Worm (Caenorhabditis elegans) whole organism, L2 larva: ENCODE data around the gene tmem-184.

Experiments used
- C34F6.9 ChIP-seq: fragments of 150-350 bp; optimal IDR thresholded peaks from 2 replicates; lab custom pipeline; 2014; ENCODE audit warnings: missing biosample characterization, missing genetic modification characterization
- F13H6.1 ChIP-seq: sonication (generic microtip); optimal IDR thresholded peaks from 2 replicates; lab custom pipeline; 2016; ENCODE audit warnings: missing genetic modification characterization, missing compliant biosample characterization
- R02D3.7 ChIP-seq: fragments of 150-350 bp; optimal IDR thresholded peaks from 2 replicates; lab custom pipeline; 2014; ENCODE audit warnings: missing biosample characterization, missing genetic modification characterization
- Y55F3AM.14 ChIP-seq: fragments of 200-800 bp; sonication (Bioruptor generic); optimal IDR thresholded peaks from 2 replicates; lab custom pipeline; 2018; ENCODE audit warnings: mild to moderate bottlenecking, missing genetic modification characterization, missing compliant biosample characterization
- ZK546.5 ChIP-seq: sonication (generic microtip); optimal IDR thresholded peaks from 2 replicates; lab custom pipeline; 2017; ENCODE audit warnings: missing biosample characterization, missing genetic modification characterization
- alr-1 ChIP-seq: fragments of 150-350 bp; optimal IDR thresholded peaks from 2 replicates; lab custom pipeline; 2014; ENCODE audit warnings: missing biosample characterization, missing genetic modification characterization
- aly-2 ChIP-seq: fragments of 150-350 bp; optimal IDR thresholded peaks from 2 replicates; lab custom pipeline; 2014; ENCODE audit warnings: missing biosample characterization, missing genetic modification characterization
- ama-1 ChIP-seq: fragments of 150-350 bp; optimal IDR thresholded peaks from 2 replicates; lab custom pipeline; 2018; ENCODE audit warnings: inconsistent platforms
- blmp-1 ChIP-seq: sonication (generic microtip); optimal IDR thresholded peaks from 2 replicates; lab custom pipeline; 2017; ENCODE audit warnings: missing genetic modification characterization, mild to moderate bottlenecking, missing compliant biosample characterization, antibody characterized with exemption, moderate library complexity; ENCODE audit not compliant: insufficient read depth
- ceh-16 ChIP-seq: fragments of 150-350 bp; optimal IDR thresholded peaks from 2 replicates; lab custom pipeline; 2014; ENCODE audit warnings: missing biosample characterization, missing genetic modification characterization
- ceh-82 ChIP-seq: fragments of 150-350 bp; optimal IDR thresholded peaks from 2 replicates; lab custom pipeline; 2014; ENCODE audit warnings: missing biosample characterization, missing genetic modification characterization
- crh-2 ChIP-seq: sonication (generic microtip); optimal IDR thresholded peaks from 2 replicates; lab custom pipeline; 2017; ENCODE audit warnings: missing biosample characterization, missing genetic modification characterization
- dmd-4 ChIP-seq: sonication (generic microtip); optimal IDR thresholded peaks from 2 replicates; lab custom pipeline; 2017; ENCODE audit warnings: missing biosample characterization, missing genetic modification characterization
- egl-27 ChIP-seq: sonication (generic microtip); optimal IDR thresholded peaks from 3 replicates; lab custom pipeline; 2017; ENCODE audit warnings: missing biosample characterization, missing genetic modification reagents, missing genetic modification characterization
- elt-3 ChIP-seq: sonication (generic microtip); optimal IDR thresholded peaks from 2 replicates; lab custom pipeline; 2017; ENCODE audit warnings: missing biosample characterization, missing genetic modification characterization
- fos-1 ChIP-seq: fragments of 150-350 bp; optimal IDR thresholded peaks from 2 replicates; lab custom pipeline; 2014; ENCODE audit warnings: missing biosample characterization, missing genetic modification characterization
- gmeb-1 ChIP-seq: fragments of 150-350 bp; optimal IDR thresholded peaks from 2 replicates; lab custom pipeline; 2014; ENCODE audit warnings: missing biosample characterization, missing genetic modification characterization
- lin-11 ChIP-seq: fragments of 150-350 bp; sonication (generic microtip); optimal IDR thresholded peaks from 2 replicates; lab custom pipeline; 2014; ENCODE audit warnings: missing biosample characterization, missing genetic modification characterization, inconsistent platforms, mixed read lengths
- lin-39 ChIP-seq: fragments of 150-350 bp; optimal IDR thresholded peaks from 2 replicates; lab custom pipeline; 2014; ENCODE audit warnings: missing biosample characterization, missing genetic modification reagents, missing genetic modification characterization
- lsy-2 ChIP-seq, 2 experiments: fragments of 150-350 bp in 1 of 2; sonication (generic microtip) in 1 of 2; optimal IDR thresholded peaks; 2 replicates each; lab custom pipeline; 2014 to 2017; ENCODE audit warnings: missing biosample characterization in 2 of 2, missing genetic modification characterization in 2 of 2
- mab-5 ChIP-seq: fragments of 150-350 bp; optimal IDR thresholded peaks from 2 replicates; lab custom pipeline; 2014; ENCODE audit warnings: missing biosample characterization, missing genetic modification characterization
- mbf-1 ChIP-seq: sonication (generic microtip); optimal IDR thresholded peaks from 2 replicates; lab custom pipeline; 2017; ENCODE audit warnings: missing biosample characterization, missing genetic modification characterization
- nhr-10 ChIP-seq: sonication (generic microtip); optimal IDR thresholded peaks from 2 replicates; lab custom pipeline; 2017; ENCODE audit warnings: missing biosample characterization, missing genetic modification characterization
- nhr-12 ChIP-seq: fragments of 150-350 bp; optimal IDR thresholded peaks from 2 replicates; lab custom pipeline; 2014; ENCODE audit warnings: missing biosample characterization, missing genetic modification characterization
- nhr-129 ChIP-seq: fragments of 150-350 bp; optimal IDR thresholded peaks from 2 replicates; lab custom pipeline; 2014; ENCODE audit warnings: missing biosample characterization, missing genetic modification characterization
- nhr-21 ChIP-seq: fragments of 150-350 bp; optimal IDR thresholded peaks from 2 replicates; lab custom pipeline; 2014; ENCODE audit warnings: missing biosample characterization, missing genetic modification characterization
- nhr-237 ChIP-seq: fragments of 150-350 bp; optimal IDR thresholded peaks from 2 replicates; lab custom pipeline; 2014; ENCODE audit warnings: missing biosample characterization, missing genetic modification characterization
- nhr-6 ChIP-seq: fragments of 150-350 bp; optimal IDR thresholded peaks from 2 replicates; lab custom pipeline; 2014; ENCODE audit warnings: missing biosample characterization, missing genetic modification characterization
- nhr-77 ChIP-seq: fragments of 150-350 bp; optimal IDR thresholded peaks from 2 replicates; lab custom pipeline; 2014; ENCODE audit warnings: missing biosample characterization, missing genetic modification characterization
- peb-1 ChIP-seq: fragments of 150-350 bp; optimal IDR thresholded peaks from 2 replicates; lab custom pipeline; 2014; ENCODE audit warnings: missing biosample characterization, missing genetic modification characterization
- sem-4 ChIP-seq: fragments of 150-350 bp; optimal IDR thresholded peaks from 2 replicates; lab custom pipeline; 2014; ENCODE audit warnings: missing biosample characterization, missing genetic modification reagents, missing genetic modification characterization
- sma-3 ChIP-seq: sonication (generic microtip); optimal IDR thresholded peaks from 2 replicates; lab custom pipeline; 2016; ENCODE audit warnings: missing genetic modification reagents, missing genetic modification characterization, missing compliant biosample characterization
- snpc-4 ChIP-seq: fragments of 150-350 bp; optimal IDR thresholded peaks from 2 replicates; lab custom pipeline; 2014; ENCODE audit warnings: missing biosample characterization, missing genetic modification characterization
- unc-55 ChIP-seq: fragments of 150-350 bp; sonication (generic microtip); optimal IDR thresholded peaks from 3 replicates; lab custom pipeline; 2014; ENCODE audit warnings: missing biosample characterization, missing genetic modification reagents, missing genetic modification characterization
- unc-62 ChIP-seq: fragments of 150-350 bp; optimal IDR thresholded peaks from 2 replicates; lab custom pipeline; 2014; ENCODE audit warnings: missing biosample characterization, missing genetic modification reagents, missing genetic modification characterization
- zag-1 ChIP-seq: fragments of 150-350 bp; optimal IDR thresholded peaks from 2 replicates; lab custom pipeline; 2014; ENCODE audit warnings: missing biosample characterization, missing genetic modification characterization
- ztf-1 ChIP-seq: fragments of 200-800 bp; sonication (Bioruptor generic); conservative IDR thresholded peaks from 2 replicates; pipeline ENCODE4 v1.3.6; 2022; ENCODE audit warnings: missing genetic modification characterization, missing compliant biosample characterization
- ztf-11 ChIP-seq: sonication (generic microtip); optimal IDR thresholded peaks from 2 replicates; lab custom pipeline; 2017; ENCODE audit warnings: missing biosample characterization, missing genetic modification characterization
- ztf-4 ChIP-seq: fragments of 150-350 bp; optimal IDR thresholded peaks from 2 replicates; lab custom pipeline; 2014; ENCODE audit warnings: missing biosample characterization, missing genetic modification characterization

The tmem-184 gene

DNA sequence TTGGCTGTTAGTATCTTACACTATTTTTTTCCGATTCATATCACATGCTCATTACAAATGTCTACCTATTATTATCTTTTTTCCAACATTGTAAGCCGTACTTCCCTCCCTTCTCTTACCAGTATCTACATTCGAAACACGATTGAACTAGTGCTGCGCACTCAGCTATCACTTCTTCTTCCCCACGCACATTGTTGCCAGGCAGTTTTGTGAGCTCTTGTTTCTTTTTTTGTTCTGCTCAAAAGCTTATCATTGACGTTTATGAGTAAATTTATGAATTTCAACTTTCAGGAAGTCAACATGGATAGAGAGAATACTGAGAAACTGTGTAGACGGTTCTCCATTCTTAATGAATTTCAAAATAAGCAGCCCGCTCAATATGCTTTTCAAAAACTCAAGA is 14.4 kb upstream of the tmem-184 start, which contains the start of gene F33C8.2:
Gene F33C8.2, plus strand, starts transcription at position 301 of the 400 bp plus-strand sequence.
- no peak for TF ChIP-seq Y55F3AM.14 (GFP tag; lab: Kevin White, UChicago)
- no peak for TF ChIP-seq snpc-4 (tag; lab: Kevin White, UChicago)
- TF ChIP-seq gmeb-1 (tag; lab: Kevin White, UChicago), result no peak
- TF ChIP-seq ztf-11 (tag; lab: Kevin White, UChicago), result no peak
- TF ChIP-seq egl-27 (tag; lab: Kevin White, UChicago), result no peak
- no peak for TF ChIP-seq ama-1 (lab: Kevin White, UChicago)
- no peak for TF ChIP-seq mbf-1 (tag; lab: Kevin White, UChicago)
- no peak for TF ChIP-seq nhr-21
- no peak for TF ChIP-seq dmd-4
- TF ChIP-seq crh-2 (tag; lab: Kevin White, UChicago), result no peak
- no peak for TF ChIP-seq nhr-237 (tag; lab: Kevin White, UChicago)

DNA sequence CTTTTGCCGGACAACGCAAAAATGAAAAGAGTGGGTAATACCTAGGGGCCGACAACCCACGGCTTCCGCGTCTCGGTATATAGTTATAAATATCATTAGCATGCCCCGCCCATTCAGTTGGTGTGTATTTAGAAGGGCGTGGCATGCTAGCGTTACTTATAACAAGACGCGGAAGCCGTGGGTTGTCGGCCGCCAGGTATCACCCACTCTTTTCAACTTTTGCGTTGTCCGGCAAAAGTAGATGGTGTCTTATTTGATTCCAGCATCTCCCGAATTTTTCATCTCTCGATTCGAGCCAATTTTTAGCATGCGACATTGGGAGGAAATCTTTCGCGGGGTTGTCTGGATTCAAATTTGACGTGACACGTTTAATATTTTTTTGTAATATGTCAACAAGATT is 11.1 kb upstream of the tmem-184 start:
- TF ChIP-seq dmd-4, result no peak
- no peak for TF ChIP-seq unc-62 (GFP tag; lab: Kevin White, UChicago)

DNA sequence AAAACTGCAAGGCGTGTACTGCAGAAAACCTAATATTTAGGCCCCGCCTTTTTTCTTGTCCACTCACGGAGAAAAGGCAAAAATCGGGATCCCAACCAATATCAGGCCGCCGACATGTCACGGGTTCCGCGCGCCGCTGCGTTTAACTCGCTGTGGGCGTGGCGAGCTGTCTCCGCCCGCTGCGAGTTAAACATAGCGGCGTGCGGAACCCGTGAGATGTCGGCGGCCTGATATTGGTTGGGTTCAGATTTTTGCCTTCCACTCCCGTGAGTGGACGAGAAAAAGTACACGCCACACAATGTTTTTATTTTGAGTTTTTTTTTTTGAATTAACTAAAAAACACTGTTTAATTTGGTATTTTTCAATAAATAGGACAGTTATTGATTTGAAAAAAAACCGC is 8.8 kb upstream of the tmem-184 start:
- TF ChIP-seq snpc-4 (tag; lab: Kevin White, UChicago) (peak; percentile 5), sma-3 (GFP tag; lab: Kevin White, UChicago) (no peak)

DNA sequence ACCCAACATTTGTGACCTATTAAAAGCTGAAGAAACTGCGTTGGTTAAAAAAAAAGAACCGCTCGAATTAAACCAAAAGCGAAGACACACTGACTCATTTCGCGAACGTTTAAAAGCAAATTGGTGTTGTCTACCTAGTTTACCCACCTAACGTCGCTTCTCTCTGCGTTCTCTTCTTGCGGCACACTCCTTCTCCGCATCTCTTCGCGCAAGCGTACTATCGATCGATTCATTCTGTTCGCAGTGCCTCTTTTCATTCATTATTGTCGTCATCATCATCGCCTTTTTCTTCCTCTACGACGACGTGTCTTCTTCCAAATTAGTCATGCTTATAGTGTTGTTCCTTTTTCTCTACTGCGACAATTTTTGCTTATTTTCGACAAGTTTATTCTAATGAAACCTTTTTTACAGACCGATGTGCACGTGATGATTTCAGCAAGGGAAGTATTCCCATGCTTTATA is 4.5 kb upstream of the tmem-184 start, which contains the start of gene atrn-1:
Gene atrn-1, plus strand, starts transcription at position 412 of the 462 bp plus-strand sequence.
- no peak for TF ChIP-seq peb-1 (tag; lab: Kevin White, UChicago)
- TF ChIP-seq C34F6.9, result peak; percentile 64
- TF ChIP-seq crh-2 (tag; lab: Kevin White, UChicago), result peak; percentile 11
- no peak for TF ChIP-seq R02D3.7 (tag; lab: Kevin White, UChicago)
- TF ChIP-seq unc-55 (GFP tag; lab: Kevin White, UChicago), result peak; percentile 14
- no peak for TF ChIP-seq zag-1 (tag; lab: Kevin White, UChicago)
- no peak for TF ChIP-seq nhr-10
- TF ChIP-seq nhr-129 (tag; lab: Kevin White, UChicago), result peak; percentile 8
- TF ChIP-seq sem-4 (tag; lab: Kevin White, UChicago), result peak; percentile 17
- no peak for TF ChIP-seq ztf-1
- peak; percentile 20 for TF ChIP-seq sma-3 (GFP tag; lab: Kevin White, UChicago)
- TF ChIP-seq fos-1 (tag; lab: Kevin White, UChicago), result peak; percentile 54
- TF ChIP-seq F13H6.1 (tag; lab: Kevin White, UChicago), result no peak
- no peak for TF ChIP-seq elt-3
- TF ChIP-seq, all 48 proteins: peak for 7

DNA sequence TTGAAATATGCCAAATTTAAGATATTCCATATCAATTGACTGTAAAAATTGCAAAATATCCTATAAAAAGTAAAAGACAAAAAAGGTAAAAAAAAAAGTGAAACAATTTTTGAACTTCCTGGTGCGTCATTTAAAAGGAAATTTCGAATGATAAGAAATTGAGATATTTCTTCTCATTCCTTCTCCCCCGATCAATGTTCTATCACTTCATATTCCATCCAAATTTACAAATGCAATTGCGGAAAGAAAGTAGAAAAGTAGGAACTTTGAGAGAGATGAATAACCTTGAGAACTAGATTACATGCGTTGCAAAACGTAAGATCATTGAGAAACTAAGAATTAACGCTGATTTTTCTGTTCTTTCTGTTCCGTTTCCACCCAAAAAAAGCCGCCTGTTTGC is 2.9 kb upstream of the tmem-184 start:
- TF ChIP-seq unc-55 (GFP tag; lab: Kevin White, UChicago) (no peak), blmp-1 (peak; percentile 64), fos-1 (tag; lab: Kevin White, UChicago) (peak; percentile 61)
- TF ChIP-seq, all 48 proteins: peak for 2

DNA sequence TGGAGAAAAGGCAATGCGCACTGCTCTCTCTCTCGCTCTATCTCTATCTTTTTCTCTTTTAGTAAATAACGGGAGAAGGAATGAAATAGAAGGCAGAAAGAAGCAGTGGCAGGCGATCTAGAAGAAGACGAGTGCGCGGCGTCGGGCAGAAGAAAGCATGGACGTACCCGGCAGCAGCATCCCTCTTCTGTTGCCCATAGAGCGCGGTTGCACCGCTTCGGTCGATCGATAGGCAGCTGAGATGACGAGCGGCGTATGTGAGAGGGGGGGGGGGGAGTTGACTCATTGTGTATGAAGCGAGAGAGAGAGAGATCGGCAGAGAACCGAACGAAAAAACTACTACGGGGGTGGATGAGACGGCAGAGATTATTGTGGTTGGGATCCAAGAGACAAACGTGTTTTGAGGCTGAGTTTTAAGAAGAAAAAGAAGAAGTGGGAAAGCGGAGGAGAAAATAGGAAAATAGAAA is 1.5 kb upstream of the tmem-184 start:
- TF ChIP-seq crh-2 (tag; lab: Kevin White, UChicago) (peak; percentile 91), ZK546.5 (tag; lab: Kevin White, UChicago) (no peak), unc-62 (GFP tag; lab: Kevin White, UChicago) (no peak), nhr-237 (tag; lab: Kevin White, UChicago) (no peak), snpc-4 (tag; lab: Kevin White, UChicago) (peak; percentile 84), nhr-10 (peak; percentile 53), ceh-16 (tag; lab: Kevin White, UChicago) (peak; percentile 94), nhr-21 (peak; percentile 89), ztf-4 (tag; lab: Kevin White, UChicago) (peak; percentile 85), lin-39 (no peak), aly-2 (tag; lab: Kevin White, UChicago) (no peak), mbf-1 (tag; lab: Kevin White, UChicago) (no peak), sem-4 (tag; lab: Kevin White, UChicago) (peak; percentile 76), lin-11 (tag; lab: Kevin White, UChicago) (peak; percentile 95), nhr-12 (tag; lab: Kevin White, UChicago) (no peak), nhr-6 (peak; percentile 79), egl-27 (tag; lab: Kevin White, UChicago) (peak; percentile 88), lsy-2 (tag; optimal IDR thresholded peaks at IDR 0.05; lab: Kevin White, UChicago) (peak; percentile 76 to 84), F13H6.1 (tag; lab: Kevin White, UChicago) (peak; percentile 97), R02D3.7 (tag; lab: Kevin White, UChicago) (peak; percentile 9), fos-1 (tag; lab: Kevin White, UChicago) (peak; percentile 98), gmeb-1 (tag; lab: Kevin White, UChicago) (peak; percentile 61), blmp-1 (peak; percentile 68), alr-1 (no peak), nhr-77 (no peak), mab-5 (tag; lab: Kevin White, UChicago) (peak; percentile 92), ceh-82 (tag; lab: Kevin White, UChicago) (peak; percentile 92), ztf-11 (tag; lab: Kevin White, UChicago) (no peak), nhr-129 (tag; lab: Kevin White, UChicago) (peak; percentile 94), peb-1 (tag; lab: Kevin White, UChicago) (no peak), C34F6.9 (peak; percentile 97)
